Worm (Caenorhabditis elegans) whole organism, mixed stage, embryonic: Measurements from ENCODE around the gene sri-7.

ENCODE experiments used
- blmp-1 ChIP-seq: fragments of 150-350 bp; optimal IDR thresholded peaks from 2 replicates; lab custom pipeline; 2014; ENCODE audit warnings: missing biosample characterization, missing genetic modification characterization
- ces-1 ChIP-seq: fragments of 150-350 bp; optimal IDR thresholded peaks from 2 replicates; lab custom pipeline; 2014; ENCODE audit warnings: missing biosample characterization, missing genetic modification reagents, missing genetic modification characterization
- flh-1 ChIP-seq: fragments of 200-800 bp; sonication (Bioruptor generic); optimal IDR thresholded peaks from 2 replicates; lab custom pipeline; 2018; ENCODE audit warnings: mild to moderate bottlenecking, missing genetic modification characterization, moderate library complexity, missing compliant biosample characterization
- ham-2 ChIP-seq: fragments of 200-800 bp; sonication (Bioruptor generic); optimal IDR thresholded peaks from 2 replicates; lab custom pipeline; 2018; ENCODE audit warnings: mild to moderate bottlenecking, missing genetic modification characterization, missing compliant biosample characterization
- nhr-12 ChIP-seq: fragments of 150-350 bp; optimal IDR thresholded peaks from 2 replicates; lab custom pipeline; 2014; ENCODE audit warnings: missing biosample characterization, missing genetic modification characterization
- nhr-76 ChIP-seq: sonication (generic microtip); optimal IDR thresholded peaks from 2 replicates; lab custom pipeline; 2017; ENCODE audit warnings: missing biosample characterization, missing genetic modification characterization
- sem-2 ChIP-seq: fragments of 200-800 bp; sonication (Bioruptor generic); optimal IDR thresholded peaks from 2 replicates; lab custom pipeline; 2018; ENCODE audit warnings: mild to moderate bottlenecking, missing genetic modification characterization, missing compliant biosample characterization
- snpc-4 ChIP-seq: fragments of 150-350 bp; optimal IDR thresholded peaks from 2 replicates; lab custom pipeline; 2014; ENCODE audit warnings: missing biosample characterization, missing genetic modification characterization
- unc-120 ChIP-seq: sonication (generic microtip); optimal IDR thresholded peaks from 2 replicates; lab custom pipeline; 2017; ENCODE audit warnings: missing genetic modification characterization, missing compliant biosample characterization; ENCODE audit not compliant: poor library complexity, severe bottlenecking
- unc-39 ChIP-seq: fragments of 150-350 bp; optimal IDR thresholded peaks from 2 replicates; lab custom pipeline; 2014; ENCODE audit warnings: missing biosample characterization, missing genetic modification characterization
- unc-62 ChIP-seq: fragments of 150-350 bp; optimal IDR thresholded peaks from 2 replicates; lab custom pipeline; 2014; ENCODE audit warnings: missing biosample characterization, missing genetic modification reagents, missing genetic modification characterization

- TF ChIP-seq nhr-12 (tag; lab: Kevin White, UChicago), result no peak
- no peak for TF ChIP-seq unc-120
- no peak for TF ChIP-seq unc-62 (GFP tag; lab: Kevin White, UChicago)
- no peak for TF ChIP-seq ces-1 (GFP tag; lab: Kevin White, UChicago)
- no peak for TF ChIP-seq sem-2 (GFP tag; lab: Kevin White, UChicago)
- TF ChIP-seq unc-39, result no peak
- no peak for TF ChIP-seq nhr-76
- TF ChIP-seq snpc-4 (tag; lab: Kevin White, UChicago), result no peak
- no peak for TF ChIP-seq flh-1
- no peak for TF ChIP-seq blmp-1 (tag; lab: Kevin White, UChicago)
- no peak for TF ChIP-seq ham-2 (GFP tag; lab: Kevin White, UChicago)
Observed at ce11 chrV:15384733-15385132, 15.4 kb upstream of the sri-7 start, which contains the start of gene str-102.
